Worm (Caenorhabditis elegans): ENCODE measurements around the gene F56D6.11.

The F56D6.11 gene

ce11 chrIV:3899719-3900554 is 6.4 kb downstream of the F56D6.11 start, which contains the start of gene srz-62 (continued):
- TF ChIP-seq skn-1 (tag; optimal IDR thresholded peaks at IDR 0.05) (no peak), egl-27 (tag; optimal IDR thresholded peaks at IDR 0.05) (peak; percentile 92), elt-1 (tag; optimal IDR thresholded peaks at IDR 0.05) (no peak), unc-39 (tag; optimal IDR thresholded peaks at IDR 0.05) (no peak), zag-1 (tag; optimal IDR thresholded peaks at IDR 0.05) (no peak), aly-2 (tag; optimal IDR thresholded peaks at IDR 0.05) (no peak), ceh-9 (tag; optimal IDR thresholded peaks at IDR 0.05) (no peak), ceh-82 (tag; optimal IDR thresholded peaks at IDR 0.05) (no peak), nhr-11 (tag; optimal IDR thresholded peaks at IDR 0.05) (no peak)

DNA sequence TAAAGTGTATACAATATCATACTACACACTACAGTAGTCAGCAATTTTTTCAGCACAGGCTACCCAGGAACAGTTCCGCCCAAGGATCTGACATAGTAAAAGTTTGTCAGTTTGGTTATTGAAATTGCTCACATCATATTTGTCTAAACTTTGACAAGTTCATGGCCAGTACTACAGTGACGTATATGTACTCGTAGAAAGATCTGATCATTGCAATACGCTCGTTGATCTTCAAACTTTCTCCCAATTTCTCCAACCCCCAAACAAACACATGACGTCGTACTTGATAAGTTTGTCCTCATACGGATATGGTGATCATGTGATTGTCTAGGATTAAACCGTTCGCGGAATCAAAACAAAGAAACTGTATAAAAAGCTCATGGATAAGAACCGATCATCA is 11.5 kb downstream of the F56D6.11 start, which contains the start of gene dct-8:
Gene dct-8, plus strand, starts transcription at position 301 of the 400 bp plus-strand sequence.
- no peak for TF ChIP-seq nhr-12 (tag; optimal IDR thresholded peaks at IDR 0.05)
- no peak for TF ChIP-seq ceh-9 (tag; optimal IDR thresholded peaks at IDR 0.05)
- TF ChIP-seq jun-1 (tag; optimal IDR thresholded peaks at IDR 0.05) = no peak
- no peak for TF ChIP-seq nhr-25 (tag; optimal IDR thresholded peaks at IDR 0.05)
- no peak for TF ChIP-seq fkh-2 (tag; optimal IDR thresholded peaks at IDR 0.05)
- no peak for TF ChIP-seq lsy-12 (tag; optimal IDR thresholded peaks at IDR 0.05)
- no peak for TF ChIP-seq nhr-67 (tag; optimal IDR thresholded peaks at IDR 0.05)
- no peak for TF ChIP-seq elt-2 (tag; optimal IDR thresholded peaks at IDR 0.05)
- no peak for TF ChIP-seq nhr-23 (tag; optimal IDR thresholded peaks at IDR 0.05)
- TF ChIP-seq ama-1 (optimal IDR thresholded peaks at IDR 0.05) = no peak
- no peak for TF ChIP-seq lin-39 (tag; optimal IDR thresholded peaks at IDR 0.05)
- TF ChIP-seq nhr-77 (tag; optimal IDR thresholded peaks at IDR 0.05) = no peak
- TF ChIP-seq hmg-11 (tag; optimal IDR thresholded peaks at IDR 0.05) = no peak
- no peak for TF ChIP-seq pqm-1 (tag; optimal IDR thresholded peaks at IDR 0.05)
- no peak for TF ChIP-seq nhr-11 (tag; optimal IDR thresholded peaks at IDR 0.05)
- TF ChIP-seq unc-62 (GFP tag; optimal IDR thresholded peaks at IDR 0.05) = no peak
- no peak for TF ChIP-seq pha-4 (tag; optimal IDR thresholded peaks at IDR 0.05)

DNA sequence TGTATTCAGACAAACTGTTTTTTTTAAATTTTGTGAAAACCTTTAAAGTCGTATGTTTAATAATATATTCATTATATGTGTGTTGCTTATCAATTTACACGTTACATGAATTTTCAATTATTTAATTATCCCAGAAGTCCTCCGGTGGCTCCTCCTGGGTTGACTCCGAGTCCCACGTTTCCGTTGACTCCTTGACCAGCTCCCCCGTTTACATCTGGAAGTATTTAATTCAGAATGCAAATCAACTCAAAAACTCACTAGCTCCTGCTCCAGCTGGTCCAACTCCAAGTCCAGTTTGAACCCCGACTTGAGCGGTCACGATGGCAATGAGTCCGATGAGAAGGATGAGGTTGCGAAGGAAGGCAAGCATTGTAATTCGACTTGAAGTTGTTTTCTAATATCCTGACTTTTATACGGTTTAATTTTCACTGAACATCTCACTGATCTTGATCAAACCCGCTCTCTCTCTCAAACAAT is 12.3 kb downstream of the F56D6.11 start, which contains the start of gene F56D6.8:
Gene F56D6.8, minus strand, starts transcription at position 427 of the 477 bp plus-strand sequence.
- no peak for TF ChIP-seq sea-2 (GFP tag; optimal IDR thresholded peaks at IDR 0.05)
- TF ChIP-seq zag-1 (tag; optimal IDR thresholded peaks at IDR 0.05) = no peak
- no peak for TF ChIP-seq nhr-12 (tag; optimal IDR thresholded peaks at IDR 0.05)
- no peak for TF ChIP-seq fkh-2 (tag; optimal IDR thresholded peaks at IDR 0.05)
- no peak for TF ChIP-seq egl-27 (tag; optimal IDR thresholded peaks at IDR 0.05)
- no peak for TF ChIP-seq jun-1 (tag; optimal IDR thresholded peaks at IDR 0.05)
- TF ChIP-seq nhr-25 (tag; optimal IDR thresholded peaks at IDR 0.05) = no peak
- no peak for TF ChIP-seq nhr-67 (tag; optimal IDR thresholded peaks at IDR 0.05)

ce11 chrIV:3892027-3892426 is 14.3 kb downstream of the F56D6.11 start, which contains the start of gene F56D6.9:
TSS of gene F56D6.9 (plus strand) at chrIV:3892327.
- TF ChIP-seq unc-39 (tag; optimal IDR thresholded peaks at IDR 0.05) (no peak), jun-1 (tag; optimal IDR thresholded peaks at IDR 0.05) (no peak), skn-1 (tag; optimal IDR thresholded peaks at IDR 0.05) (no peak), nhr-76 (tag; optimal IDR thresholded peaks at IDR 0.05) (no peak), mdl-1 (tag; optimal IDR thresholded peaks at IDR 0.05) (no peak)

ce11 chrIV:3888963-3889362 is 17.3 kb downstream of the F56D6.11 start, which contains the start of gene oac-21:
TSS of gene oac-21 (plus strand) at chrIV:3889263.
- TF ChIP-seq R02D3.7 (tag; optimal IDR thresholded peaks at IDR 0.05) (no peak), nhr-67 (tag; optimal IDR thresholded peaks at IDR 0.05) (no peak)

- TF ChIP-seq ceh-9 (tag; optimal IDR thresholded peaks at IDR 0.05) = no peak
- no peak for TF ChIP-seq mml-1 (tag; optimal IDR thresholded peaks at IDR 0.05)
- TF ChIP-seq tbx-2 (tag; optimal IDR thresholded peaks at IDR 0.05) = no peak
- TF ChIP-seq fkh-2 (tag; optimal IDR thresholded peaks at IDR 0.05) = no peak
- TF ChIP-seq daf-12 (tag; optimal IDR thresholded peaks at IDR 0.05) = no peak
- TF ChIP-seq ztf-11 (tag; optimal IDR thresholded peaks at IDR 0.05) = no peak
- TF ChIP-seq unc-62 (GFP tag; optimal IDR thresholded peaks at IDR 0.05) = no peak
- TF ChIP-seq elt-1 (tag; optimal IDR thresholded peaks at IDR 0.05) = no peak
- no peak for TF ChIP-seq fkh-10 (GFP tag; optimal IDR thresholded peaks at IDR 0.05)
Measured at ce11 chrIV:3885369-3885768, 20.9 kb downstream of the F56D6.11 start, which contains the start of gene oac-22. TSS of gene oac-22 (plus strand) at chrIV:3885669.
